Worm (Caenorhabditis elegans): ENCODE data around the gene ooc-5.

The ooc-5 gene

DNA sequence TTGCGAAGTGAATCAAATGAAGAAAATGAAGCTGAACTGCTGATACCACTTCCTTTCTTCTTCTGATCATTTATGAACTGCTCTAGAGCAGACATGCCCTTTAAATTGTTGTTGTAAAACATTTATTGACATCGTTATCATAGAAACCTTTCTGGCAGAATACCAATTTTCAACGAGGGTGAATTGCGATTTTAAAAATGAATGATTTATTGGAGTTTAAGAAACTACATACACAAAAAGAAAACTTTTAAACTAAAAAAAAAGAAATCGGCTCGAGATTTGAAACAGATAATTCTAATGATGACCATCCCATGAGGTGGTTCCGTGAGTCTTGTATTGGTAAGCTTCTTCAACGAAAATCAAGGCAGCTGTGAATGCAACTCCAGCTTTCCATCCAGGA lies 28.9 kb upstream of the ooc-5 start, which contains the start of gene sftd-3:
sftd-3 (minus strand) TSS at position 101 of the 400 bp plus-strand sequence.
- TF ChIP-seq lin-39 (tag; optimal IDR thresholded peaks at IDR 0.05) (no peak), unc-130 (GFP tag; optimal IDR thresholded peaks at IDR 0.05) (no peak), Y75B8A.6 (GFP tag; IDR thresholded peaks at IDR 0.05) (no peak)

DNA sequence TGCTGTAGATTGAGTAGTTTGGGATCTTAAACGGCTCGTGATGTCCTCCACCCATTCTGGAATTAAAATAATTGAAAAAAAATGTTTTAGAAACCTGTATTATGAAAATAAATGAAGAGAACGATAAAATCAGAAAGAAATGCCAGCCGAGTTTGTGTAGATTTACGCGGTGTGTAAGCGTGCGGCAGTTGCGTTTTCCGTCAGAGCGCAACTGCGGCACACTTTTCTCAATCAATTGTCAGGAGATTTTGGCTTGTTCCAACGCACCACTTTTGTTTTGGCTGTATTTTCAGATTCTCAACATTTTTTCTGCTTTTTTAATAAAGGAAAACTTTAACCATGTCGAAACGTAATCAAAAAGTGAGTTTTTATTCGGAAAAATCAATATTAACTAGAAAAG lies 28.1 kb upstream of the ooc-5 start, which contains the start of the genes ndub-3 and C18E9.2:
ndub-3 (minus strand) TSS at position 56 of the 400 bp plus-strand sequence.
C18E9.2 (plus strand) TSS at position 172 of the 400 bp plus-strand sequence.
- peak; percentile 53 for TF ChIP-seq mep-1 (tag; optimal IDR thresholded peaks at IDR 0.05)
- peak in 1 of 2 experiments; percentile 13 for TF ChIP-seq hif-1 (tag; optimal IDR thresholded peaks at IDR 0.05)
- TF ChIP-seq mdl-1 (tag; optimal IDR thresholded peaks at IDR 0.05), result no peak
- peak; percentile 65 for TF ChIP-seq hlh-30 (tag; optimal IDR thresholded peaks at IDR 0.05; ENCODE audit: insufficient read depth)
- TF ChIP-seq ceh-62 (tag; optimal IDR thresholded peaks at IDR 0.05), result no peak
- no peak for TF ChIP-seq nhr-111 (GFP tag; optimal IDR thresholded peaks at IDR 0.05)
- TF ChIP-seq zip-2 (tag; optimal IDR thresholded peaks at IDR 0.05), result no peak
- TF ChIP-seq tag-97 (GFP tag; IDR thresholded peaks at IDR 0.05), result no peak
- no peak for TF ChIP-seq F10B5.3 (tag; optimal IDR thresholded peaks at IDR 0.05)
- TF ChIP-seq nhr-6 (tag; optimal IDR thresholded peaks at IDR 0.05), result peak; percentile 44
- TF ChIP-seq cey-2 (tag; optimal IDR thresholded peaks at IDR 0.05; ENCODE audit: borderline replicate concordance, insufficient read depth), result no peak
- TF ChIP-seq mes-2 (tag; optimal IDR thresholded peaks at IDR 0.05; ENCODE audit: poor library complexity, severe bottlenecking), result peak; percentile 63
- no peak for TF ChIP-seq nhr-11 (tag; optimal IDR thresholded peaks at IDR 0.05)
- no peak for TF ChIP-seq lin-29 (GFP tag; IDR thresholded peaks at IDR 0.05)
- no peak for TF ChIP-seq T26A8.4 (GFP tag; IDR thresholded peaks at IDR 0.05)
- no peak for TF ChIP-seq vab-7 (GFP tag; IDR thresholded peaks at IDR 0.05)
- no peak for TF ChIP-seq spr-3 (GFP tag; optimal IDR thresholded peaks at IDR 0.05)
- no peak for TF ChIP-seq unc-39 (tag; optimal IDR thresholded peaks at IDR 0.05)
- TF ChIP-seq lin-38 (GFP tag; IDR thresholded peaks at IDR 0.05), result no peak
- no peak for TF ChIP-seq rbr-2 (tag; optimal IDR thresholded peaks at IDR 0.05)
- no peak for TF ChIP-seq daf-19 (GFP tag; conservative IDR thresholded peaks at IDR 0.05)
- peak in 1 of 2 experiments; percentile 62 for TF ChIP-seq lsy-2 (tag; optimal IDR thresholded peaks at IDR 0.05)
- TF ChIP-seq aha-1 (tag), result no peak
- TF ChIP-seq nhr-42 (GFP tag; IDR thresholded peaks at IDR 0.05), result no peak
- TF ChIP-seq nhr-77 (tag; optimal IDR thresholded peaks at IDR 0.05), result peak; percentile 37
- TF ChIP-seq ceh-82 (tag; optimal IDR thresholded peaks at IDR 0.05), result no peak
- TF ChIP-seq lin-39 (tag; optimal IDR thresholded peaks at IDR 0.05), result no peak
- no peak for TF ChIP-seq saeg-2 (GFP tag; IDR thresholded peaks at IDR 0.05)
- no peak for TF ChIP-seq dmd-8 (GFP tag; IDR thresholded peaks at IDR 0.05)
- no peak for TF ChIP-seq egl-43 (GFP tag; IDR thresholded peaks at IDR 0.05)
- no peak for TF ChIP-seq F37D6.2 (tag; optimal IDR thresholded peaks at IDR 0.05)
- TF ChIP-seq ceh-44 (GFP tag; IDR thresholded peaks at IDR 0.05), result no peak
- TF ChIP-seq unc-62 (GFP tag; optimal IDR thresholded peaks at IDR 0.05 in 1 of 2), result peak in 1 of 2 experiments; percentile 87
- TF ChIP-seq unc-62 (tag; optimal IDR thresholded peaks at IDR 0.05), result no peak
- peak; percentile 22 for TF ChIP-seq dve-1 (tag; optimal IDR thresholded peaks at IDR 0.05; ENCODE audit: insufficient read depth)
- TF ChIP-seq ama-1 (optimal IDR thresholded peaks at IDR 0.05), result no peak
- no peak for TF ChIP-seq snpc-1.2 (GFP tag; IDR thresholded peaks at IDR 0.05)
- peak; percentile 32 for TF ChIP-seq hlh-11 (tag; optimal IDR thresholded peaks at IDR 0.05)
- TF ChIP-seq fkh-10 (GFP tag; optimal IDR thresholded peaks at IDR 0.05), result no peak
- TF ChIP-seq R02D3.7 (tag; optimal IDR thresholded peaks at IDR 0.05), result peak; percentile 78
- no peak for TF ChIP-seq set-16 (GFP tag; IDR thresholded peaks at IDR 0.05)
- TF ChIP-seq daf-16 (GFP tag; optimal IDR thresholded peaks at IDR 0.05), result no peak
- TF ChIP-seq daf-16 (tag; optimal IDR thresholded peaks at IDR 0.05), result no peak
- TF ChIP-seq dpl-1 (GFP tag; optimal IDR thresholded peaks at IDR 0.05), result peak; percentile 27
- TF ChIP-seq gei-8 (GFP tag; optimal IDR thresholded peaks at IDR 0.05), result no peak
- no peak for TF ChIP-seq lir-3 (tag; optimal IDR thresholded peaks at IDR 0.05)
- no peak for TF ChIP-seq ceh-32 (tag; optimal IDR thresholded peaks at IDR 0.05; ENCODE audit: poor library complexity)
